Fruit fly (Drosophila melanogaster) whole organism, adult: ENCODE measurements around the gene SamDC.

Experiments used
- CG12768 ChIP-seq: fragments of 200-800 bp; sonication (Bioruptor generic); optimal IDR thresholded peaks from 2 replicates; lab custom pipeline; 2017; ENCODE audit warnings: missing biosample characterization, missing genetic modification characterization, mild to moderate bottlenecking, moderate library complexity, missing genetic modification reagents
- CG14711 ChIP-seq: fragments of 200-800 bp; sonication (Bioruptor generic); optimal IDR thresholded peaks from 2 replicates; lab custom pipeline; 2018; ENCODE audit warnings: missing biosample characterization, mild to moderate bottlenecking, missing genetic modification characterization, moderate library complexity
- CG1620 ChIP-seq: fragments of 200-800 bp; sonication (Bioruptor generic); optimal IDR thresholded peaks from 2 replicates; lab custom pipeline; 2016; ENCODE audit warnings: missing biosample characterization, missing genetic modification characterization
- CG7045 ChIP-seq: fragments of 200-800 bp; sonication (Bioruptor generic); optimal IDR thresholded peaks from 2 replicates; lab custom pipeline; 2017; ENCODE audit warnings: missing biosample characterization, mild to moderate bottlenecking, missing genetic modification characterization
- CG7101 ChIP-seq: fragments of 200-800 bp; sonication (Bioruptor generic); optimal IDR thresholded peaks from 2 replicates; lab custom pipeline; 2018; ENCODE audit warnings: missing biosample characterization, mild to moderate bottlenecking, missing genetic modification characterization, moderate library complexity
- Clk ChIP-seq: fragments of 200-800 bp; sonication (Bioruptor generic); optimal IDR thresholded peaks from 2 replicates; lab custom pipeline; 2017; ENCODE audit warnings: missing biosample characterization, missing genetic modification characterization
- Mnt ChIP-seq: fragments of 200-800 bp; sonication (Bioruptor generic); optimal IDR thresholded peaks from 2 replicates; lab custom pipeline; 2016; ENCODE audit warnings: missing biosample characterization, mild to moderate bottlenecking, missing genetic modification characterization
- cic ChIP-seq: fragments of 200-800 bp; sonication (Bioruptor generic); optimal IDR thresholded peaks from 2 replicates; lab custom pipeline; 2017; ENCODE audit warnings: missing biosample characterization, mild to moderate bottlenecking, missing genetic modification characterization, moderate library complexity
- cnc ChIP-seq, 2 experiments: fragments of >200 bp; optimal IDR thresholded peaks; 2 replicates each; lab custom pipeline; 2017
- kay ChIP-seq: fragments of 200-800 bp; sonication (Bioruptor generic); peaks from one replicate; lab custom pipeline; 2016; ENCODE audit warnings: missing biosample characterization, missing genetic modification characterization, borderline replicate concordance
- ovo ChIP-seq: fragments of 200-800 bp; sonication (Bioruptor generic); optimal IDR thresholded peaks from 2 replicates; lab custom pipeline; 2016; ENCODE audit warnings: missing biosample characterization, missing genetic modification characterization
- pad ChIP-seq: fragments of 200-800 bp; sonication (Bioruptor generic); optimal IDR thresholded peaks from 3 replicates; lab custom pipeline; 2017; ENCODE audit warnings: missing biosample characterization, missing genetic modification characterization, mild to moderate bottlenecking, moderate library complexity, missing genetic modification reagents
- toe ChIP-seq: fragments of 200-800 bp; sonication (Bioruptor generic); optimal IDR thresholded peaks from 2 replicates; lab custom pipeline; 2016; ENCODE audit warnings: missing biosample characterization, missing genetic modification characterization

DNA sequence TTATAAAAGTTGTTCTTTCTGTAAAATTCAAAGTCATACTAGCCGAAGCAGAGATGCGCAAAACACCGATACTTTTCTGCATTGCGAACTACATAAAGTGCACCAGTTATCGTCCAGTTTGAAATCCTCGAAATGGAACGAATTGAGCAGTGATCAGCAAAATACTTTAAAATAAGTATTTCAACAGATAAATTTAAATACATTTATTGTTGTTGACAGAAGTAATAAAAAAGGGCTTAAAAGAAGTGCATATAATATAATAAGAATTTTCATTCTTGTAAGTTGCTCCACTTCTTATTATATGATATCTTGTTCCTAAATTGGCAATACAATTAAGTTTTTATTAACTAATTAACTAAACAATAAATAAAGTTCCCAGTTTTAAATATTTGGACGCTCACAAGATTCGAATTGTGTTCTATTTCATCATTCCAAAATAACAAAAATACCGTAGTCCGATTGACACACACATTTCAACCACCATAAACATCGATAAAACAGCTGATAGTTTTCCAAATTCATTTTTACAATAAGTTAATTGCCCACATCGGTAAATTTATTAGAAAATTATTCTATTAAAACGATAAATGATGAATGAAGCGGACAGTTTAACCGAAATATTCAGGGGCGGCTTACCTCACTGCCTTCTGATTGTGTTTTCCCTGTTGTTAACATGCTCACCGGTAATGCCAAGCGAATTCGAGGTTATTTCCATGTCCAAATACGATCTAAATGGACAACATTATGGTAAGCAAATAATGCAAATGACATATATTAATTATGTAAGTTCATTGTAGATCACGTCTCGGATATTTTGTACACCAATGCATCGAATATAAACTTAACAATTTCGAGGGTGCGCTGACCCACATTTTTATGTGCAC is 24.7 kb upstream of the SamDC start, which contains the start of the genes Usp14 and CG4972:
- TF ChIP-seq kay (GFP tag; lab: Kevin White, UChicago) (peak; percentile 74), Clk (GFP tag; lab: Kevin White, UChicago) (no peak), CG14711 (no peak), ovo (no peak), CG7101 (tag; lab: Kevin White, UChicago) (no peak), toe (GFP tag; lab: Kevin White, UChicago) (no peak), CG12768 (GFP tag; lab: Kevin White, UChicago) (no peak), cic (GFP tag; lab: Kevin White, UChicago) (no peak), CG1620 (peak; percentile 37), CG7045 (no peak), Mnt (GFP tag; lab: Kevin White, UChicago) (no peak), pad (GFP tag; lab: Kevin White, UChicago) (no peak), cnc (optimal IDR thresholded peaks at IDR 0.05; lab: Kevin White, UChicago) (no peak)
